Worm (Caenorhabditis elegans) whole organism, L3 larva: Measurements from ENCODE around the gene F19G12.4.

ENCODE experiments used
- ZK546.5 ChIP-seq: sonication (generic microtip); optimal IDR thresholded peaks from 2 replicates; lab custom pipeline; 2017; ENCODE audit warnings: missing biosample characterization, missing genetic modification characterization
- jun-1 ChIP-seq: fragments of 150-350 bp; optimal IDR thresholded peaks from 2 replicates; lab custom pipeline; 2014; ENCODE audit warnings: missing biosample characterization, missing genetic modification reagents, missing genetic modification characterization
- lin-15B ChIP-seq: fragments of 150-350 bp; optimal IDR thresholded peaks from 2 replicates; lab custom pipeline; 2014; ENCODE audit warnings: missing biosample characterization, missing genetic modification characterization
- lin-39 ChIP-seq: fragments of 150-350 bp; optimal IDR thresholded peaks from 2 replicates; lab custom pipeline; 2018; ENCODE audit warnings: missing biosample characterization, missing genetic modification reagents, missing genetic modification characterization
- nhr-28 ChIP-seq: fragments of 150-350 bp; optimal IDR thresholded peaks from 2 replicates; lab custom pipeline; 2014; ENCODE audit warnings: missing biosample characterization, missing genetic modification characterization
- nhr-76 ChIP-seq: fragments of 150-350 bp; sonication (generic microtip); optimal IDR thresholded peaks from 5 replicates; lab custom pipeline; 2014; ENCODE audit warnings: missing biosample characterization, missing genetic modification characterization
- pha-4 ChIP-seq: fragments of 150-350 bp; optimal IDR thresholded peaks from 2 replicates; lab custom pipeline; 2014; ENCODE audit warnings: missing biosample characterization, missing genetic modification reagents, missing genetic modification characterization
- skn-1 ChIP-seq: fragments of 150-350 bp; optimal IDR thresholded peaks from 2 replicates; lab custom pipeline; 2014; ENCODE audit warnings: missing biosample characterization, missing genetic modification characterization
- unc-39 ChIP-seq: sonication (generic microtip); optimal IDR thresholded peaks from 4 replicates; lab custom pipeline; 2017; ENCODE audit warnings: missing biosample characterization, missing genetic modification characterization

DNA sequence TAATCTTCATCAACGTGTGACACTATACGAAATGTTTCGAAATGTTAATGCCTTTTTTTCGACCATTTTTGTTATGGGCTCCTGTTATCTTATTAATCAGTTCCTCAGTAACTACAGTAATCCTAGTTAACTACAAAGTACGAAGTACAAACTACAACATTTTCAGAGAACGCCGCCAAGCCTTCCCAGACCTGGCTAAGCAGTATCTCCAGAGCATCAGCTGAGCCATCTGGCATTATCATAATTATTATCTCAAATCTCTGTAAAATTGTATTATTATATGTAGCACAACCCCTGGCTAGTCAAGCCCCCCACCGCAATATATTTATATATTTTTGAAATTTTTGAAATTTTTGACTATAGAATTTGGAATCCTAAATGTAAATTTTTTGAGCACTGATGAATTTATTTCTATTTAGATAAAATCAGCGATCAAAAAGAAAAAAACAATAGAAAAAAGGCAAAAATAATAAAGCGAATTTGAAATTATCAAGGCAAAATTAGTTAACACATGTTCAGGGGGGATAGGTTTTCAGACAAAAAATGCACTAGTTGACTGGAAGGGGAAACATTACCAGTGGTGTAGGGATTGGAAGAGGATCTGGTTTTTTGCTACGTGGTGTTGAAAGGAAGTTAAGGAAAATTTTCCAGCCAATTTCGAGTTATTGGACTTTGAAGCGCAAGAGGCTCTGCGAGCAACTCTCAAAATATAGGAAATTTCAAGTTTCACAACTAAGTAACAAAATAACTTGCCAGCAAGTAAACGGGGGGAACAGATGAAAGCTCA is 34.9 kb downstream of the F19G12.4 start:
- TF ChIP-seq skn-1 (tag; lab: Kevin White, UChicago) (no peak), ZK546.5 (tag; lab: Kevin White, UChicago) (no peak), pha-4 (tag; lab: Kevin White, UChicago) (peak; percentile 22), lin-39 (tag; lab: Kevin White, UChicago) (no peak), unc-39 (tag; lab: Kevin White, UChicago) (no peak), jun-1 (tag; lab: Kevin White, UChicago) (no peak), lin-15B (tag; lab: Kevin White, UChicago) (no peak), nhr-28 (tag; lab: Kevin White, UChicago) (no peak), nhr-76 (no peak)
